Fruit fly (Drosophila melanogaster) whole organism, pupa: ENCODE measurements around the gene Nct.

Source experiments
- CG10348 ChIP-seq: fragments of 200-800 bp; sonication (Bioruptor generic); IDR thresholded peaks from 2 replicates; pipeline ENCODE4 v1.3.6; 2022; ENCODE audit warnings: missing biosample characterization, missing genetic modification characterization
- CG12605 ChIP-seq: fragments of 200-800 bp; sonication (Bioruptor generic); IDR thresholded peaks from 2 replicates; pipeline ENCODE4 v1.3.6; 2022; ENCODE audit warnings: missing biosample characterization, missing genetic modification characterization
- CG13204 ChIP-seq: fragments of 200-800 bp; sonication (Bioruptor generic); optimal IDR thresholded peaks from 2 replicates; lab custom pipeline; 2018; ENCODE audit warnings: missing biosample characterization, mild to moderate bottlenecking, missing genetic modification characterization, moderate library complexity
- CG14655 ChIP-seq: fragments of 200-800 bp; sonication (Bioruptor generic); optimal IDR thresholded peaks from 3 replicates; lab custom pipeline; 2017; ENCODE audit warnings: mild to moderate bottlenecking, missing biosample characterization, missing genetic modification reagents, missing genetic modification characterization
- CG15710 ChIP-seq: fragments of 200-800 bp; sonication (Bioruptor generic); optimal IDR thresholded peaks from 2 replicates; lab custom pipeline; 2018; ENCODE audit warnings: missing biosample characterization, mild to moderate bottlenecking, missing genetic modification characterization, moderate library complexity
- CG17806 ChIP-seq: fragments of 200-800 bp; sonication (Bioruptor generic); optimal IDR thresholded peaks from 2 replicates; lab custom pipeline; 2018; ENCODE audit warnings: missing biosample characterization, mild to moderate bottlenecking, missing genetic modification characterization, moderate library complexity
- CG32121 ChIP-seq: fragments of 200-800 bp; sonication (Bioruptor generic); IDR thresholded peaks from 2 replicates; pipeline ENCODE4 v1.3.6; 2022; ENCODE audit warnings: missing biosample characterization, missing genetic modification characterization
- CG34367 ChIP-seq: fragments of 200-800 bp; sonication (Bioruptor generic); optimal IDR thresholded peaks from 2 replicates; lab custom pipeline; 2018; ENCODE audit warnings: missing biosample characterization, mild to moderate bottlenecking, missing genetic modification characterization
- CG4496 ChIP-seq: fragments of 200-800 bp; sonication (Bioruptor generic); IDR thresholded peaks from 3 replicates; pipeline ENCODE4 v1.3.6; 2022; ENCODE audit warnings: missing biosample characterization, missing genetic modification characterization
- CG8159 ChIP-seq: fragments of 200-800 bp; sonication (Bioruptor generic); optimal IDR thresholded peaks from 3 replicates; lab custom pipeline; 2018; ENCODE audit warnings: missing biosample characterization, mild to moderate bottlenecking, missing genetic modification characterization, moderate library complexity
- CG8301 ChIP-seq: fragments of 200-800 bp; sonication (Bioruptor generic); optimal IDR thresholded peaks from 2 replicates; lab custom pipeline; 2018; ENCODE audit warnings: missing biosample characterization, mild to moderate bottlenecking, missing genetic modification characterization
- CG9948 ChIP-seq: fragments of 200-800 bp; sonication (Bioruptor generic); optimal IDR thresholded peaks from 2 replicates; lab custom pipeline; 2018; ENCODE audit warnings: missing biosample characterization, mild to moderate bottlenecking, missing genetic modification characterization, moderate library complexity
- D1 ChIP-seq: fragments of 200-800 bp; sonication (Bioruptor generic); optimal IDR thresholded peaks from 2 replicates; lab custom pipeline; 2018; ENCODE audit warnings: missing biosample characterization, mild to moderate bottlenecking, missing genetic modification characterization, moderate library complexity
- EcR ChIP-seq: fragments of 200-800 bp; sonication (Bioruptor generic); optimal IDR thresholded peaks from 3 replicates; lab custom pipeline; 2019; ENCODE audit warnings: missing biosample characterization, missing genetic modification characterization, mild to moderate bottlenecking, moderate library complexity, missing genetic modification reagents
- Ets98B ChIP-seq: fragments of 200-800 bp; sonication (Bioruptor generic); IDR thresholded peaks from 2 replicates; pipeline ENCODE4 v1.3.6; 2022; ENCODE audit warnings: missing biosample characterization, missing genetic modification characterization
- Pif1A ChIP-seq: fragments of 200-800 bp; sonication (Bioruptor generic); optimal IDR thresholded peaks from 3 replicates; lab custom pipeline; 2016; ENCODE audit warnings: missing biosample characterization, missing genetic modification characterization
- Pif1B ChIP-seq: fragments of 200-800 bp; sonication (Bioruptor generic); optimal IDR thresholded peaks from 3 replicates; lab custom pipeline; 2016; ENCODE audit warnings: missing biosample characterization, missing genetic modification characterization
- Snoo ChIP-seq: fragments of 200-800 bp; sonication (Bioruptor generic); optimal IDR thresholded peaks from 3 replicates; lab custom pipeline; 2017; ENCODE audit warnings: missing biosample characterization, mild to moderate bottlenecking, missing genetic modification characterization, inconsistent platforms
- fd96Ca ChIP-seq: fragments of 200-800 bp; sonication (Bioruptor generic); IDR thresholded peaks from 3 replicates; pipeline ENCODE4 v1.3.6; 2022; ENCODE audit warnings: missing biosample characterization, missing genetic modification characterization
- gl ChIP-seq: fragments of 200-800 bp; sonication (Bioruptor generic); optimal IDR thresholded peaks from 2 replicates; lab custom pipeline; 2018; ENCODE audit warnings: missing biosample characterization, mild to moderate bottlenecking, missing genetic modification characterization
- rn ChIP-seq: fragments of 200-800 bp; sonication (Bioruptor generic); IDR thresholded peaks from 2 replicates; pipeline ENCODE4 v1.3.6; 2022; ENCODE audit warnings: missing biosample characterization, missing genetic modification characterization

The Nct gene

dm6 chr3R:24851429-24851828 is at the start of gene Nct:
TSS of gene Nct (plus strand) at chr3R:24851601.
- TF ChIP-seq CG8159 (no peak), CG17806 (tag; lab: Kevin White, UChicago) (no peak), EcR (no peak), CG13204 (no peak), gl (tag; lab: Kevin White, UChicago) (no peak), CG4496 (GFP tag; lab: Robert Waterston, UW) (no peak), CG14655 (GFP tag; lab: Kevin White, UChicago) (no peak), CG15710 (no peak)

DNA sequence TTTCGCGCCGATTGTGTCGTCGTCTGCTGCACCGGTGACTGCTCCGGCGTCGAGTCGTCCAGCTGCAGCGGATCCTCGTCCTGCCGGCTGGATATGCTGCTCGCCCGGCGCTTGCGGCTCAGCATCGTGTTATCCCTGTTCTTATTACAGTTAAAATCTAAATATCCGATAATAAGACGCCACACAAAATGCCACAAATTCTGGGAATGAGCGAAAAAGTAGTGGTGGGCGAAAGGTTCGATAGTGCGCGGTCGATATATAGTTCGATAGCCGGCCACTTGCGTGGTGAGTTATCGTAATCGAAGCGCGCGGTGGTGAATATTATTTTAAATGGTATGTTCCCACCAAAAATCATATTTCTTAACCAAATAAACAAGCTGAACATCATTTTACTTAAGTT is 46.4 kb upstream of the Nct start, which contains the start of gene polybromo:
Gene polybromo, minus strand, starts transcription at position 212 of the 400 bp plus-strand sequence.
- TF ChIP-seq CG4496 (GFP tag; lab: Robert Waterston, UW) (no peak), CG10348 (GFP tag; lab: Robert Waterston, UW) (no peak), CG14655 (GFP tag; lab: Kevin White, UChicago) (no peak), CG34367 (tag; lab: Kevin White, UChicago) (no peak), CG9948 (tag; lab: Kevin White, UChicago) (no peak), EcR (no peak), CG17806 (tag; lab: Kevin White, UChicago) (no peak), Snoo (tag; lab: Kevin White, UChicago) (no peak), CG8159 (no peak), rn (GFP tag; lab: Robert Waterston, UW) (no peak), CG12605 (no peak), Pif1A (no peak), fd96Ca (GFP tag; lab: Robert Waterston, UW) (no peak), CG13204 (no peak), D1 (tag; lab: Kevin White, UChicago) (no peak)

DNA sequence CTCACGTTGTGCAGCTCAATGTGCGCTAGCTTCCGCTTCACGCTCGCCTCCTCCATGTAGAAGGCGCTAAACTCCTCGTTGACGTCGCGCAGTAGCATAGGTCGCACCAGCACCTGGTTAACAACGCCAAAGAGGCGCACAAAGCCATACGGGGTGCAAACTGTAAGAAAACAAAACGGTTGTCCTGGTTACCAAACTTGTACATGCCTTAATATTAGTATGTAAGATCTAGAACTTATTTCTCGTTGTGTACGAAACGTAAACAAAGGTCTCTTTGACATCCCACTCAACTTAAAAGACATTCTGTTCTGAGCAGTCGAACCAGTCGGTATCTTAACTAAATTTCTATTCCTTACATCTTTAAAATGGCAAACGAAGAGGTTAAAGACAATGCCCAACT is 44.1 kb upstream of the Nct start, which contains the start of gene CG6980:
Gene CG6980, plus strand, starts transcription at position 301 of the 400 bp plus-strand sequence.
- TF ChIP-seq CG17806 (tag; lab: Kevin White, UChicago) = no peak
- TF ChIP-seq CG8159 = no peak
- no peak for TF ChIP-seq gl (tag; lab: Kevin White, UChicago)

DNA sequence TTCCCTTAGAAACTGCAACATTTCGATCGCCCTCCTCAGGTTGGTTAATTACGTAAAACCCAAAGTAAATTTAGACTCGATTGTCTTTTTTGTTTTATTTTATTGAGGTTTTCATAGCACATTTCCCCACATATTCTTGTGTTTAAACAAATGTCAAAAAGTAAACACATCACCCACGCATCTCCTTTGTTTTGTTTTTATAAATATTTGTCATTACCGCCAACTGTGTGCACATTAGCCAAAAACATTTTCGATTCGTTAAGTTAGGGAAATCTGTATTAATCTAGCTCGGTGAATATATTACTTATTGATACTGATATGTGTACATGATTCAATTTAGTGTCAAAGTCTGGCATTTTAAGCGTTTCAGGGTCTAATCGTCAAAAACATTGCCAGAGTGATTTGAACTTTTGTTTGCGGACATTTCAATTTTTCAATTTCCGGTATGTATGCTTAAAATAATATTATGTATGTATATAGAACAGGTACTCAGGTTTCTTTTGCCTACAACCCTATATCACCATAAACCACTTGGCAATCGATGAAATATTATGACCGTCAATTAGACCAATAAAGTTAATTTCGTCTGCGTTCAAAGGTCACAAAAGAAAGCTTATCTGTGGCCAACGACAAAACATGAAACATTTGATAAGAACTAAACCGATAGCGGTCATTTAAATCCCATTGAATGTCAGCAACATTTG is 41.7 kb upstream of the Nct start:
- TF ChIP-seq CG12605 = no peak
- TF ChIP-seq D1 (tag; lab: Kevin White, UChicago) = no peak

DNA sequence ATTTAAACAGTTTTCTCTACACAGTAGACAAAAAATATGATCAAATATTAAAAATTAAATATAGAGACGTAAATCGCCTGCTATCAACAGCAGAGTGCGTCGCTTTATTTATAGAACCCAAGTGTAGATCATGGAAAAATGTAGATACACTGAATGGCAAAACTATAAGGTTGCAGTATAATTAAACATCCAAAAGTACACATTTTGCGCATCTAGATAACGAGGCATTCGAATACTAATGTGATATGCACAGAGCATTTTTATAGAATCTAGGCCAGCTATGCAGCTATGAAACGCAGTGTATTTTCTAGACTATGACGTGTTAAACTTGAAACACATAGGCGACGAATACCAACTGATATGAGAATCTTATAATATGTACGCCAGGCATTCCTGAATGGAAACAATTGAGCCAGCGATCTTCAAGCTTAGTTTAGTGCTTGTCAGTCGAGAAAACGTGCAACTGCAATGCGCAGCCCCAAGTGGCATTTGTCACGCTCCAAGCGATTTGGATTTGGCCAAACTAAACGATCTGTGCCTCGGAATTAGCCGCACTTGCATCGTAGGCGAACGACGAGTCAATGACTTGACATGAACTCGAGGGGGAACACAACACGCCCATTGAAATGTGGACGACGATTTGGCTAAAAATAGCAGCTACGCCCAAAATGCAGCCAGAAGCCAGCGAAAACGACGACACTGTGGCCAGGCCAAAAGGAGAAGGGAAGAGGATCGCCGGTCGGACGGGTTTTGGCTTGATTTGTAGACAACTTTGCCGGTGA is 40.4 kb upstream of the Nct start:
- TF ChIP-seq CG34367 (tag; lab: Kevin White, UChicago) = peak; percentile 92
- peak; percentile 95 for TF ChIP-seq EcR
- peak; percentile 85 for TF ChIP-seq CG10348 (GFP tag; lab: Robert Waterston, UW)
- peak; percentile 93 for TF ChIP-seq Pif1B (GFP tag; lab: Kevin White, UChicago)
- peak; percentile 95 for TF ChIP-seq CG8301 (tag; lab: Kevin White, UChicago)
- peak; percentile 92 for TF ChIP-seq CG17806 (tag; lab: Kevin White, UChicago)
- no peak for TF ChIP-seq D1 (tag; lab: Kevin White, UChicago)
- TF ChIP-seq CG14655 (GFP tag; lab: Kevin White, UChicago) = peak; percentile 96
- TF ChIP-seq Ets98B (GFP tag; lab: Robert Waterston, UW) = peak; percentile 97
- TF ChIP-seq Snoo (tag; lab: Kevin White, UChicago) = peak; percentile 69
- peak; percentile 90 for TF ChIP-seq CG15710
- TF ChIP-seq rn (GFP tag; lab: Robert Waterston, UW) = peak; percentile 89
- peak; percentile 98 for TF ChIP-seq fd96Ca (GFP tag; lab: Robert Waterston, UW)
- peak; percentile 88 for TF ChIP-seq CG9948 (tag; lab: Kevin White, UChicago)
- TF ChIP-seq CG8159 = peak; percentile 88
- TF ChIP-seq CG32121 (GFP tag; lab: Robert Waterston, UW) = peak; percentile 93
- peak; percentile 93 for TF ChIP-seq Pif1A
- peak; percentile 85 for TF ChIP-seq gl (tag; lab: Kevin White, UChicago)
- no peak for TF ChIP-seq CG13204
- peak; percentile 98 for TF ChIP-seq CG4496 (GFP tag; lab: Robert Waterston, UW)
- peak; percentile 94 for TF ChIP-seq CG12605
- TF ChIP-seq, all 21 proteins: peak for 19

DNA sequence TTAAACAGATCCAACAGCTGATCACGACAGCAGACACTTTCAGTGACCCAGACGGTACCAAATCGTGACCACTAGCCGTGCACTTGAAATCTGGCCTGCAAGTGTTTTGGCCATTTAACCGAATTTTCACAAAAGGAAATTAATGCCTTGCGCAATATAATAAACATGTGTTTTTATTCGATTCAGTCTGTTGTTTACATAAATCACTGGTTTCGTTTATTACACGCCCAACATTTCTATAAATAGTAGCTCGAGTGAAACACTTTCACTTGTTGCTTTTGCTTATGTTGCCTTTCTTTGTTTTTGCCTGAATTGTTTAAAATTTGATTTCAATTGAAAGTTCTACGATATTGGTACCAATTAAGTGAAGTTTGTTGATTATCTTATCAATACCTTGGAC is 39.0 kb upstream of the Nct start:
- TF ChIP-seq CG13204 = no peak
- TF ChIP-seq, all 21 proteins: peak for 0
